Fruit fly (Drosophila melanogaster) whole organism: ENCODE results near the gene Drsl2.

Experiments used
- CG8478 ChIP-seq: fragments of >200 bp; optimal IDR thresholded peaks from 2 replicates; lab custom pipeline; 2018; ENCODE audit warnings: inconsistent platforms
- Dll ChIP-seq: fragments of >200 bp; optimal IDR thresholded peaks from 2 replicates; lab custom pipeline; 2017
- EcR ChIP-seq, 2 experiments: fragments of >200 bp; optimal IDR thresholded peaks; 2 replicates each; lab custom pipeline; 2017; ENCODE audit warnings: missing biosample characterization in 2 of 2, missing genetic modification characterization in 2 of 2, missing genetic modification reagents in 2 of 2
- pan ChIP-seq: fragments of >200 bp; optimal IDR thresholded peaks from 2 replicates; lab custom pipeline; 2017
- psq ChIP-seq: fragments of >200 bp; optimal IDR thresholded peaks from 2 replicates; lab custom pipeline; 2017
- usp ChIP-seq: fragments of >200 bp; optimal IDR thresholded peaks from 2 replicates; lab custom pipeline; 2017; ENCODE audit warnings: missing biosample characterization, missing genetic modification characterization, mixed read lengths

Drsl2 gene

DNA sequence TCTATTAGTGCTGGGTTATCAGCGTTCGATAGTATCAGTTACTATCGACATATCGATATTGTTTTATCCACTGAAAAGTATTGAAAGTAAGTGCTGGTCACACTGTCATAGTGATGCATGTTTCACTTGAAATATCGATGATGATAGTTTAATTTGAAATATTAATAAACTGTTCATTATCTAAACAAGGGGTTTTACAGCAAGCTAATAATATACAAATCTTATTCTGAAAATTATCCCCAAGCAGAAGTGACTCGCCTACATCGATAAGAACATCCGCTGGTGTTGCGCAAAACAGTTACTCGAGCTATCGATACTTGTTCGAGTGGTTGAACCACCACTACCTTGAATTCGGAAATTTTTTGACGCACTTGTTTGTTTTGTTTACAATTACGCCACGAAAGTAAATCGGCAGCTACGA, 5.1 kb downstream of the Drsl2 start, which contains the start of the genes PIG-C, CG12016 and Dpm2:
Gene PIG-C, minus strand, starts transcription at position 10 of the 421 bp plus-strand sequence.
Gene CG12016, plus strand, starts transcription at position 333 of the 421 bp plus-strand sequence.
Gene Dpm2, plus strand, starts transcription at position 333 of the 421 bp plus-strand sequence.
- TF ChIP-seq Dll = no peak
- no peak for TF ChIP-seq pan (lab: Kevin White, UChicago)
- no peak for TF ChIP-seq CG8478 (lab: Kevin White, UChicago)
- no peak for TF ChIP-seq EcR (GFP tag; optimal IDR thresholded peaks at IDR 0.05; lab: Kevin White, UChicago)
- TF ChIP-seq usp (GFP tag; lab: Kevin White, UChicago) = no peak
- TF ChIP-seq psq (lab: Kevin White, UChicago) = no peak

DNA sequence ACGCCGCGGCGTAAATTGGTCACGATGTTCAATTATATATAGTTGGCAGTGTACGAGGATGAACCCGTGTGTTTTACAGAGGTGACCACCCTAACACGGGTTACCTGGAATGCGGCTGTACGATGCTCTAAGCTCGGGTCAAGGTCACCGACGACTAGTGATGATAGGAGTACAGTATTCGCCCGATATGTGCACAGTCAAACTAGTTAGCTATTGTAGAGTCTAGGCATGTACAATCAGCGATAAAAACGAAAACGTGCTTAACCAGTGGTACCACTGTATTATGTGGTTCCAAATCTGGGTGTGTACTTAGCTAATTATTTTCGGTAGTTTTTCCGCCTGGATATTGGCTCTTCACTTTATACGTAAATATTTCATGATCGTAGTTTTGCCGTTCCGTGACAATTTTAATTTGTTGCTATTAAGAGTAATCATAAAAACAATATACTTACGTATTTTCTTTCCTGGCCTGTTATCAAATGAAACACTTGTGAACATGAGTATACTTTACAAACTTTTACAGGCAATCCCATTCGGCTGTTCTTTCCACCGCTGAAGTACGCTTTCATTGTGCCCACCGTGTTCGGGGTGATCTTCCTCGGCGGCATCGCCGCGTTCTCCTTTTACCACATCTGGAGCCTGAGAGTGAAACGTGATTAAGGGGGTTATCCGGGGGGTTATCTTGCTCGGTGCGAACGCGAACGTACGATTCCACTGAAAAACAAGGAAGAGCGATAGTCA, 6.0 kb downstream of the Drsl2 start:
- TF ChIP-seq EcR (GFP tag; optimal IDR thresholded peaks at IDR 0.05; lab: Kevin White, UChicago) (no peak), Dll (no peak), pan (lab: Kevin White, UChicago) (no peak), psq (lab: Kevin White, UChicago) (no peak), usp (GFP tag; lab: Kevin White, UChicago) (no peak), CG8478 (lab: Kevin White, UChicago) (no peak)

DNA sequence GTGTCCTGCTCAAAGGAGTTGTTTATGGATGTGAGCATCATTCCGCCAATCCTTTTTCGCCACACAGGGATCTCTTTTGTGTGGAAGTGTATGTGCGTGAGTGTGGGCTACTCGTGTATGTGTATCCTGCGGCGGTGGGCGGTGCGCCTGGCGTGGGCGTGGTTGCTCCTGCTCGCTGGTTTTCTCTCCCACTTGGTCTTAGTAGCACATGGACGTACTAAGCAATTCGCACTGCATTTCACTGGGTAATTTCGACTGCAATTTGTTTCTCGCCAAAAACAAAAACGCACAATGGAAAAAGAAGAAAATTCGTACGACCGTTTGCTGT, 11.4 kb downstream of the Drsl2 start:
- TF ChIP-seq EcR (GFP tag; optimal IDR thresholded peaks at IDR 0.05; lab: Kevin White, UChicago) (no peak), CG8478 (lab: Kevin White, UChicago) (no peak), psq (lab: Kevin White, UChicago) (no peak), Dll (no peak), usp (GFP tag; lab: Kevin White, UChicago) (no peak), pan (lab: Kevin White, UChicago) (no peak)

DNA sequence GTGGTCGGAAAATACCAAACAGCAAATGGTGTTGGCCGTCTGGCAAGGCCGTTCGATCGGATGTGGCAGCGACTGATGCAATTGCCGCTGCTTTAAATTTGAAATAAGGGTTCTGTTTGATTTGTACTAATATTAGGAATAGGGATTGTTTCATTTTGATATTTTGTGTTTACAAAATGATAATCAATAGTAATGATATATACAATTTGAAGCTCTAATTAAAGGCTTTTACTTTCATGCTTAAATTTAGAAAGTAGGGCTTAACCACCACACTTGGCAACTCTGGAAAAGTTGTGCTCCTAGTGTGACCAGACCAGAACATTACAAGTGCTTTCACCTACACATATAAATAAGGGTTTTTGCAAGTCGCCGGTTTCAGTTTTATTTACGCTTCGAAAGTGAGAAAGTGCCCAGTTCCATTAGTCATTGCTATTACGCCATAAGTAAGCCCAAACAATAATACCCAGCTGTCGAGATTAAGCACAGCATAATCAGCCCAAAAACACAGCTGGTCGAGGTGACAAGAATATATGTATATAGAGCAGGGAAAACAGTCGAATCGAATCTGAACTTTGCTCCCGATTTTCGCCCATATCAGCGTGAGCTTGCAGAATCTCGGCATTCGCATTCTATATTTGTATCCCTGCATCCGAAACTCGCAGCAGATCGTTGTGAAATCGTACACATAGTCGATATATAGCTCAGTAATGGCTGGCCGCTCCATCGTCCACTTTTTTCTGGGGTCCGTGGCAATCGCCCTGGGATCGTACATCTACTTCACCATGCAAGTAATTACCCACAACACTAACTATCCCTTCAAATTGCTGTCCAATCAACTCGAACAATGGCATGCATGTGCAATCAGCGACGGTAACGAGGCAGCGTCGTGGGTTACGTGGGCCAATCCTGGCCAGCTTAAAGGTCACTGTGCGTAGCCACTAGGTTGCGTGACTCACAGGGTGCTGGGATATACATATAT, 12.1 kb downstream of the Drsl2 start, which contains the start of gene Gtpx:
Gene Gtpx, plus strand, starts transcription at position 341 of the 979 bp plus-strand sequence.
- TF ChIP-seq Dll = no peak
- no peak for TF ChIP-seq usp (GFP tag; lab: Kevin White, UChicago)
- TF ChIP-seq pan (lab: Kevin White, UChicago) = no peak
- no peak for TF ChIP-seq EcR (GFP tag; optimal IDR thresholded peaks at IDR 0.05; lab: Kevin White, UChicago)
- no peak for TF ChIP-seq psq (lab: Kevin White, UChicago)
- no peak for TF ChIP-seq CG8478 (lab: Kevin White, UChicago)

DNA sequence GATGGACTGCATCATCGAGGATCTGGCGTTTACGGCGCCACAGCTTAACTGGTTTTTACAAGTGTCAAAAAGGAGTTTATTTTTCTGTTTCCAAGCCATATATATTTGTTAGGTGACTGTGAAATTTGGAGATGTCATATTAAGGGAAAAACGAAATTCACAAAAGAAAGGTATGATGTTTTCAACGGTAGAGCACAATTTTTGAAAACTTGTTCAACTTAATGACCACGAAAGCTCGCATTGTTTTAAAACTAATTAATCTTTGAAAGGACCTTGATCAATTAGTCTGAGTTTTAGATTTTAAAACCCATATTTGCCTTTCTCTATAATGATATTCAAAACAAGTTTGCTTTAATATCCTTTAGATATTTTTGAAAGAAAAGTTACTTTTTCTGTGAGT, 14.6 kb downstream of the Drsl2 start, which contains the start of gene Strip:
Gene Strip, minus strand, starts transcription at position 101 of the 400 bp plus-strand sequence.
- TF ChIP-seq psq (lab: Kevin White, UChicago) (no peak), Dll (no peak), pan (lab: Kevin White, UChicago) (no peak), CG8478 (lab: Kevin White, UChicago) (no peak), EcR (GFP tag; optimal IDR thresholded peaks at IDR 0.05; lab: Kevin White, UChicago) (no peak), usp (GFP tag; lab: Kevin White, UChicago) (no peak)

DNA sequence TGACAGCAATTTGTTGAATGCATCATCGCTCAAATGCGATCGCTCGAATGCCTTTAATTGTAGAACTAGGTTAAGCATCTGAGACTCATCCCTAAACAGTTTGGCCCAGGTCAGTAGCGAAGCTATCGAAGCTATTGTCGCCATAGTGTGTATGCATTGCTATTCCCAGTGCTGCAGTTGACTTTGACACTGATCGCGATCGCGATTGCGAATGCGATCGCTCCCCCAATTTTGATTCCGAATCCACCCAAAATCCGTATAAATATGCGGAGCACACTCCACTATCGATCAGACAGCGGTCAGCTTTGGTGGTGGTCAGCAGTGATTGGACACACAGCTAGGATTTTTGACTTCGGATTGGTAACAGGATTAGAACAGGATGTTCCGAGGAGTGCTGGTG, 15.6 kb downstream of the Drsl2 start, which contains the start of gene CG14961:
Gene CG14961, plus strand, starts transcription at position 301 of the 400 bp plus-strand sequence.
- TF ChIP-seq psq (lab: Kevin White, UChicago) = no peak
- no peak for TF ChIP-seq pan (lab: Kevin White, UChicago)
- TF ChIP-seq Dll = no peak
- TF ChIP-seq CG8478 (lab: Kevin White, UChicago) = no peak
- TF ChIP-seq usp (GFP tag; lab: Kevin White, UChicago) = no peak
- TF ChIP-seq EcR (GFP tag; optimal IDR thresholded peaks at IDR 0.05; lab: Kevin White, UChicago) = no peak

DNA sequence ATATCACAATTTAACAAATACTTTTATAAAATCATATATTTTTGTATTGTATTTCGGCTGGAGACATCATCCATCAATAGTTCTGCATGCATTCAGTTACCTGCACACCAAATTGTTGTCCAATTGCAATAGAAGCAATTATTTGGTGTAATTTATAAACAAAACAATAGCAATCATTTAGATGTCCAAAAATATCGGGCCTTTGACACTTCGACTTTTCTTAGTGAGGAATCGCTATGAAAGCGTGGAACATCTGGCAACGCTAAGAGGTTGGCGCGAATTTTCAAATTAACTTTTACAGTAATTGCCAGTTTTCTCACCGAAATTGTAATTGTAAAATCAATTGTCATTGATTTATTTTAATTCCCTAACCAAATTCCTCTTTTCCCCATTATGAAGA, 20.6 kb downstream of the Drsl2 start, which contains the start of gene CG14969:
Gene CG14969, minus strand, starts transcription at position 195 of the 400 bp plus-strand sequence.
- no peak for TF ChIP-seq usp (GFP tag; lab: Kevin White, UChicago)
- no peak for TF ChIP-seq psq (lab: Kevin White, UChicago)
- TF ChIP-seq EcR (GFP tag; optimal IDR thresholded peaks at IDR 0.05; lab: Kevin White, UChicago) = no peak
- no peak for TF ChIP-seq pan (lab: Kevin White, UChicago)
- no peak for TF ChIP-seq CG8478 (lab: Kevin White, UChicago)
- no peak for TF ChIP-seq Dll

DNA sequence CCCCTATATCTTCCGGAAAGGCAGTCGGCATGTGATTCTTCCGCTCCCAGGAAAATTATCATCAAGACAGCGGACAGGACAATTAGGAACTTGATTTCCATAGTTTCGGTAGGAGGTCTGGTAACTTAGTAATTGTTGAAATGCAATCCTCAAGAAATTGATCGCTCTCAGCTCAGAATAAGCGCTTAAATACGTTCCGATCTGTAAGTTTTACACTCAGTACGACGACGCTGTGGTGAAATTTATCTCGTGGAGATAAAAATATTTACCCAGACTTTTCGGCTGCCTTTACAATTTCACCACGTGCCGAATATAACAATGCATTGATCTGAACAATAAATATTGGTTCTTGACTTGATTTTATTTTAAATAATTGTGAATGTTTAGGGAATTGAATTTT, 21.5 kb downstream of the Drsl2 start, which contains the start of gene Drsl1:
Gene Drsl1, minus strand, starts transcription at position 101 of the 400 bp plus-strand sequence.
- TF ChIP-seq pan (lab: Kevin White, UChicago) = no peak
- no peak for TF ChIP-seq psq (lab: Kevin White, UChicago)
- TF ChIP-seq CG8478 (lab: Kevin White, UChicago) = no peak
- TF ChIP-seq Dll = no peak
- no peak for TF ChIP-seq EcR (GFP tag; optimal IDR thresholded peaks at IDR 0.05; lab: Kevin White, UChicago)
- TF ChIP-seq usp (GFP tag; lab: Kevin White, UChicago) = no peak

DNA sequence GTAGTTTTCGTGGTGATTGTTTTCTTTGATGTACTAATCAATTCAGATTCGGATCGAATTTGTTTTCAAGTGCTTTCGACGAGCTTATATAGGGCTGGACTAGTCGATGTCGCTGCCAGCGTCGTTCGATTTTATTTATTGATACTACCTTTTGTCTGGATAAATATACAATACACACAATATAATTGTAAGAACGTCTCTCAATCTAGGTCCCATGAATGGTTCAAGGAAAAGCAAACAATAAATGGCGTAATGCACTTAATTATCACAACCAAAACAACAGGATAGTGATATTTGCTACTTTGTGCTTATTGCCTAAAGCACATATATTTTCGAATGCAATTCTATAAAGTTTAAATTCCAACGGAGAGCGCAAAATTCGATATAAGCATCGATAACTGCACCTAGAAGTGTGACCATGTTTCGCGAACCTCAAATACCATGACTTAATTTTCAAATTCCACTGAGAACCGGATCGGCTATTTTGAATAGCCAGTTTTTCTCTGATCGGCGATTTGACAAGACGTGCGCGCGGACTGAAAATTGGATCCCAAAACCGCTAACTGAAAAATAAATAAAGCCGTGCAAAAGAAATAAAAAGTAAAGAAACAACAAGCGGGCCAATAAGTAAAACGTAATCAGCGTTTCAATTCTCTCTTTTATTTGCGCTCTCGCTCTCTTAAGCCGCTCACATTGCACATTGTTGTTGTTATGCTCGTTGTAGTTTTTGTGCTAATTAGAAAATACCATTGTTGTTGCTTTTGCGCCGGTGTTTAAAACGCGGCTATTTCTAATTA, 22.4 kb downstream of the Drsl2 start, which contains the start of the genes Drsl6 and kst:
Gene Drsl6, minus strand, starts transcription at position 51 of the 797 bp plus-strand sequence.
Gene kst, plus strand, starts transcription at position 493 of the 797 bp plus-strand sequence.
- TF ChIP-seq usp (GFP tag; lab: Kevin White, UChicago) (no peak), pan (lab: Kevin White, UChicago) (no peak), EcR (GFP tag; optimal IDR thresholded peaks at IDR 0.05; lab: Kevin White, UChicago) (no peak), Dll (no peak), psq (lab: Kevin White, UChicago) (no peak), CG8478 (lab: Kevin White, UChicago) (no peak)
